Fruit fly (Drosophila melanogaster) S2 (cell line): ENCODE data around the gene CIA30.

Source experiments
- CG8478 ChIP-seq: fragments of >200 bp; optimal IDR thresholded peaks from 2 replicates; lab custom pipeline; 2018
- CTCF ChIP-seq, 2 experiments: fragments of >200 bp; optimal IDR thresholded peaks; 2 replicates each; lab custom pipeline; 2018

- TF ChIP-seq CG8478 (peak; percentile 64), CTCF (optimal IDR thresholded peaks at IDR 0.05; lab: Kevin White, UChicago) (no peak)
These were observed 40.4 kb downstream of the CIA30 start for dm6 chr3R:29777213-29777612.
